Fruit fly (Drosophila melanogaster) whole organism: ENCODE results near the gene CG14332.

ENCODE experiments used
- EcR ChIP-seq, 2 experiments: fragments of >200 bp; optimal IDR thresholded peaks; 2 replicates each; lab custom pipeline; 2017; ENCODE audit warnings: missing biosample characterization in 2 of 2, missing genetic modification characterization in 2 of 2, missing genetic modification reagents in 2 of 2
- pan ChIP-seq: fragments of >200 bp; optimal IDR thresholded peaks from 2 replicates; lab custom pipeline; 2017
- psq ChIP-seq: fragments of >200 bp; optimal IDR thresholded peaks from 2 replicates; lab custom pipeline; 2017
- usp ChIP-seq: fragments of >200 bp; optimal IDR thresholded peaks from 2 replicates; lab custom pipeline; 2017; ENCODE audit warnings: missing biosample characterization, missing genetic modification characterization, mixed read lengths

- TF ChIP-seq EcR (GFP tag; optimal IDR thresholded peaks at IDR 0.05; lab: Kevin White, UChicago) (no peak), pan (no peak), psq (lab: Kevin White, UChicago) (no peak), usp (no peak)
These were observed 14.4 kb downstream of the CG14332 start, which contains the start of gene CG17283 for dm6 chr3R:17407576-17407975.
